Fruit fly (Drosophila melanogaster) whole organism, wandering third instar larva: Measurements from ENCODE around the gene CG31952.

Experiments
- Abd-B ChIP-seq: fragments of >200 bp; optimal IDR thresholded peaks from 2 replicates; lab custom pipeline; 2017; ENCODE audit warnings: missing biosample characterization, missing genetic modification characterization
- CG32264 ChIP-seq: fragments of 200-800 bp; sonication (Bioruptor generic); optimal IDR thresholded peaks from 2 replicates; lab custom pipeline; 2016; ENCODE audit warnings: missing biosample characterization, missing genetic modification characterization
- CG9705 ChIP-seq: fragments of 200-800 bp; sonication (Bioruptor generic); optimal IDR thresholded peaks from 2 replicates; lab custom pipeline; 2018; ENCODE audit warnings: missing biosample characterization, mild to moderate bottlenecking, missing genetic modification characterization
- CrebA ChIP-seq: fragments of 200-800 bp; sonication (Bioruptor generic); optimal IDR thresholded peaks from 2 replicates; lab custom pipeline; 2016; ENCODE audit warnings: missing biosample characterization, mild to moderate bottlenecking, missing genetic modification characterization, borderline replicate concordance
- Dfd ChIP-seq: fragments of >200 bp; optimal IDR thresholded peaks from 2 replicates; lab custom pipeline; 2017; ENCODE audit warnings: missing biosample characterization, missing genetic modification characterization
- Dif ChIP-seq: fragments of 200-275, 200-300 bp; sonication (Bioruptor generic); optimal IDR thresholded peaks from 2 replicates; lab custom pipeline; 2018; ENCODE audit warnings: missing biosample characterization, missing genetic modification characterization; ENCODE audit not compliant: partially characterized antibody
- GATAd ChIP-seq: sonication (Bioruptor generic); optimal IDR thresholded peaks from 2 replicates; lab custom pipeline; 2016; ENCODE audit warnings: missing biosample characterization, missing genetic modification characterization
- HLH106 ChIP-seq: fragments of 200-800 bp; optimal IDR thresholded peaks from 3 replicates; lab custom pipeline; 2019; ENCODE audit warnings: missing biosample characterization, mild to moderate bottlenecking, missing genetic modification characterization, moderate library complexity
- Hnf4 ChIP-seq: fragments of 200-800 bp; sonication (Bioruptor generic); optimal IDR thresholded peaks from 2 replicates; lab custom pipeline; 2016; ENCODE audit warnings: missing biosample characterization, mild to moderate bottlenecking, missing genetic modification characterization
- Hr78 ChIP-seq: fragments of >200 bp; optimal IDR thresholded peaks from 2 replicates; lab custom pipeline; 2017; ENCODE audit warnings: missing biosample characterization, missing genetic modification characterization
- Hr83 ChIP-seq: fragments of 200-300 bp; sonication (Bioruptor generic); optimal IDR thresholded peaks from 2 replicates; lab custom pipeline; 2016; ENCODE audit warnings: missing biosample characterization, mild to moderate bottlenecking, missing genetic modification characterization, moderate library complexity; ENCODE audit not compliant: poor library complexity, severe bottlenecking
- Jra ChIP-seq: sonication (Bioruptor generic); optimal IDR thresholded peaks from 2 replicates; lab custom pipeline; 2016; ENCODE audit warnings: missing biosample characterization, missing genetic modification characterization
- Mio ChIP-seq: sonication (Bioruptor generic); optimal IDR thresholded peaks from 2 replicates; lab custom pipeline; 2016; ENCODE audit warnings: missing biosample characterization, missing genetic modification characterization
- Myc ChIP-seq: fragments of >200 bp; optimal IDR thresholded peaks from 2 replicates; lab custom pipeline; 2017
- N ChIP-seq: fragments of >200 bp; optimal IDR thresholded peaks from 2 replicates; lab custom pipeline; 2018; ENCODE audit warnings: missing biosample characterization, missing external identifiers, missing genetic modification characterization
- OdsH ChIP-seq: fragments of 200-800 bp; sonication (Bioruptor generic); optimal IDR thresholded peaks from 2 replicates; lab custom pipeline; 2016; ENCODE audit warnings: missing biosample characterization, mild to moderate bottlenecking, missing genetic modification characterization
- Rel ChIP-seq, 2 experiments: fragments of 200-800 bp; sonication (Bioruptor generic) in 1 of 2; optimal IDR thresholded peaks; 2 replicates in 1 of 2; 3 replicates in 1 of 2; lab custom pipeline; 2016 to 2019; ENCODE audit warnings: mild to moderate bottlenecking in 2 of 2, missing biosample characterization in 2 of 2, missing genetic modification characterization in 2 of 2, moderate library complexity in 1 of 2
- Sp1 ChIP-seq: fragments of 200-800 bp; sonication (Bioruptor generic); optimal IDR thresholded peaks from 3 replicates; lab custom pipeline; 2019; ENCODE audit warnings: missing biosample characterization, mild to moderate bottlenecking, missing genetic modification characterization, moderate library complexity
- Vsx2 ChIP-seq: fragments of 200-300, 225-300 bp; sonication (Bioruptor generic); optimal IDR thresholded peaks from 2 replicates; lab custom pipeline; 2018; ENCODE audit warnings: missing biosample characterization, missing genetic modification characterization; ENCODE audit not compliant: partially characterized antibody
- br ChIP-seq: fragments of 200-800 bp; sonication (Bioruptor generic); optimal IDR thresholded peaks from 2 replicates; lab custom pipeline; 2016; ENCODE audit warnings: missing biosample characterization, missing genetic modification characterization
- brk ChIP-seq: fragments of 200-800 bp; sonication (Bioruptor generic); optimal IDR thresholded peaks from 2 replicates; lab custom pipeline; 2016; ENCODE audit warnings: missing biosample characterization, mild to moderate bottlenecking, missing genetic modification characterization
- dl ChIP-seq, 2 experiments: fragments of 175-275, 200-275 bp in 1 of 2; fragments of 200-275 bp in 1 of 2; sonication (Bioruptor generic); optimal IDR thresholded peaks; lab custom pipeline; 2018; ENCODE audit warnings: mild to moderate bottlenecking in 2 of 2, missing biosample characterization in 2 of 2, missing genetic modification characterization in 2 of 2, moderate library complexity in 2 of 2; ENCODE audit not compliant: partially characterized antibody in 2 of 2, insufficient read depth in 1 of 2
- dmrt93B ChIP-seq: fragments of 200-800 bp; sonication (Bioruptor generic); optimal IDR thresholded peaks from 2 replicates; lab custom pipeline; 2018; ENCODE audit warnings: missing biosample characterization, mild to moderate bottlenecking, missing genetic modification characterization
- dsf ChIP-seq: sonication (Bioruptor generic); optimal IDR thresholded peaks from 2 replicates; lab custom pipeline; 2016; ENCODE audit warnings: missing biosample characterization, missing genetic modification characterization, borderline replicate concordance
- ey ChIP-seq: fragments of 200-800 bp; sonication (Bioruptor generic); optimal IDR thresholded peaks from 2 replicates; lab custom pipeline; 2016; ENCODE audit warnings: missing biosample characterization, missing genetic modification characterization
- foxo ChIP-seq, 2 experiments: fragments of 200-800 bp; sonication (Bioruptor generic); optimal IDR thresholded peaks; 2 replicates in 1 of 2; 3 replicates in 1 of 2; lab custom pipeline; 2016 to 2017; ENCODE audit warnings: missing biosample characterization in 2 of 2, missing genetic modification characterization in 2 of 2
- fru ChIP-seq: fragments of 200-800 bp; sonication (Bioruptor generic); optimal IDR thresholded peaks from 3 replicates; lab custom pipeline; 2016; ENCODE audit warnings: missing biosample characterization, mild to moderate bottlenecking, missing genetic modification characterization
- h ChIP-seq: fragments of 200-800 bp; sonication (Bioruptor generic); optimal IDR thresholded peaks from 3 replicates; lab custom pipeline; 2016; ENCODE audit warnings: missing biosample characterization, mild to moderate bottlenecking, missing genetic modification characterization
- jim ChIP-seq: fragments of 175-275, 200-325 bp; sonication (Bioruptor generic); optimal IDR thresholded peaks from 2 replicates; lab custom pipeline; 2016; ENCODE audit warnings: missing biosample characterization, mild to moderate bottlenecking, missing genetic modification characterization
- lola ChIP-seq: fragments of >200 bp; optimal IDR thresholded peaks from 2 replicates; lab custom pipeline; 2017; ENCODE audit warnings: missing biosample characterization, missing genetic modification characterization
- pan ChIP-seq: fragments of >200 bp; optimal IDR thresholded peaks from 2 replicates; lab custom pipeline; 2017
- psq ChIP-seq: fragments of 200-800 bp; sonication (Bioruptor generic); optimal IDR thresholded peaks from 3 replicates; lab custom pipeline; 2017; ENCODE audit warnings: missing biosample characterization, mild to moderate bottlenecking, missing genetic modification characterization, moderate library complexity
- rgr ChIP-seq: fragments of 200-800 bp; sonication (Bioruptor generic); optimal IDR thresholded peaks from 3 replicates; lab custom pipeline; 2016; ENCODE audit warnings: missing biosample characterization, mild to moderate bottlenecking, missing genetic modification characterization
- sage ChIP-seq: fragments of 200-800 bp; sonication (Bioruptor generic); optimal IDR thresholded peaks from 2 replicates; lab custom pipeline; 2016; ENCODE audit warnings: missing biosample characterization, mild to moderate bottlenecking, missing genetic modification characterization
- sv ChIP-seq: fragments of 200-800 bp; sonication (Bioruptor generic); optimal IDR thresholded peaks from 3 replicates; lab custom pipeline; 2016; ENCODE audit warnings: missing biosample characterization, missing genetic modification characterization
- tai ChIP-seq: sonication (Bioruptor generic); optimal IDR thresholded peaks from 2 replicates; lab custom pipeline; 2016; ENCODE audit warnings: missing biosample characterization, missing genetic modification characterization
- usp ChIP-seq: fragments of >200 bp; optimal IDR thresholded peaks from 2 replicates; lab custom pipeline; 2017; ENCODE audit warnings: missing biosample characterization, missing genetic modification characterization
- woc ChIP-seq: sonication (Bioruptor generic); optimal IDR thresholded peaks from 2 replicates; lab custom pipeline; 2016; ENCODE audit warnings: missing biosample characterization, mild to moderate bottlenecking, missing genetic modification characterization

The CG31952 gene

dm6 chr2L:3435086-3435485, 18.6 kb downstream of the CG31952 start:
- no peak for TF ChIP-seq CG9705 (GFP tag; lab: Kevin White, UChicago)
- no peak for TF ChIP-seq h (GFP tag; lab: Kevin White, UChicago)
- TF ChIP-seq GATAd, result no peak
- TF ChIP-seq OdsH (GFP tag; lab: Kevin White, UChicago), result no peak
- TF ChIP-seq Myc (lab: Kevin White, UChicago), result no peak
- TF ChIP-seq Rel (GFP tag; optimal IDR thresholded peaks at IDR 0.05; lab: Kevin White, UChicago), result no peak
- TF ChIP-seq Rel (tag; optimal IDR thresholded peaks at IDR 0.05; lab: Kevin White, UChicago), result no peak
- TF ChIP-seq Jra (GFP tag; lab: Kevin White, UChicago), result no peak
- TF ChIP-seq Hr83, result no peak
- TF ChIP-seq dsf (GFP tag; lab: Kevin White, UChicago), result no peak
- no peak for TF ChIP-seq foxo (GFP tag; optimal IDR thresholded peaks at IDR 0.05; lab: Kevin White, UChicago)
- TF ChIP-seq Mio (GFP tag; lab: Kevin White, UChicago), result no peak
- TF ChIP-seq CG32264 (GFP tag; lab: Kevin White, UChicago), result no peak
- TF ChIP-seq sage, result no peak
- no peak for TF ChIP-seq tai (GFP tag; lab: Kevin White, UChicago)
- no peak for TF ChIP-seq fru (GFP tag; lab: Kevin White, UChicago)
- TF ChIP-seq brk (GFP tag; lab: Kevin White, UChicago), result no peak

dm6 chr2L:3436347-3436746, 19.9 kb downstream of the CG31952 start:
- TF ChIP-seq Hr78, result no peak
- no peak for TF ChIP-seq fru (GFP tag; lab: Kevin White, UChicago)
- no peak for TF ChIP-seq lola (GFP tag; lab: Kevin White, UChicago)
- no peak for TF ChIP-seq Hr83
- no peak for TF ChIP-seq dsf (GFP tag; lab: Kevin White, UChicago)
- TF ChIP-seq, all 38 proteins: peak for 0

DNA sequence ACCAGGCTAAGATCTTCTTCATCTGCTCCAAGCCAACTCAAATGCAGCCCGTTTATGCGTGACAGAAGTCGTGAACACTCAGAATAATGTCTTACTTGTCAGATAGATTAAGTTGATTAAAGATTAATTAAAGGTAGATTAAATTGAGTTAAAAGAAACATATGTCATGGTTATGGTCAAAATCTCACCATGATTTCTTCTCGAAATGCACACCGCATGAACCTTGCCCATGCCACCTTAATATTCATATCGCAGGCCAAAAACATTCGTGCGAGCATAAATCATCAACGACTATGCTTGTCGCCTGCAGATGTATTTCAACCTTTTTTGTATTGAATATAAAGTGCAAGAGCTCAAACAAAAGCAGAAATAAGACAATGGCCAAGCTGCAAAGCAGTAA, 20.6 kb downstream of the CG31952 start:
- peak; percentile 61 for TF ChIP-seq Jra (GFP tag; lab: Kevin White, UChicago)
- no peak for TF ChIP-seq lola (GFP tag; lab: Kevin White, UChicago)
- no peak for TF ChIP-seq Dif (GFP tag; lab: Kevin White, UChicago)
- TF ChIP-seq h (GFP tag; lab: Kevin White, UChicago), result peak; percentile 85
- no peak for TF ChIP-seq Hr78
- TF ChIP-seq GATAd, result peak; percentile 28
- TF ChIP-seq N (GFP tag; lab: Kevin White, UChicago), result no peak
- peak; percentile 95 for TF ChIP-seq br
- TF ChIP-seq sv (GFP tag; lab: Kevin White, UChicago), result no peak
- peak; percentile 89 for TF ChIP-seq Hnf4 (GFP tag; lab: Kevin White, UChicago)
- no peak for TF ChIP-seq Vsx2 (GFP tag; lab: Kevin White, UChicago)
- no peak for TF ChIP-seq Abd-B
- peak; percentile 93 for TF ChIP-seq OdsH (GFP tag; lab: Kevin White, UChicago)
- TF ChIP-seq psq (GFP tag; lab: Kevin White, UChicago), result peak; percentile 79
- TF ChIP-seq HLH106 (tag; lab: Kevin White, UChicago), result peak; percentile 87
- peak; percentile 82 for TF ChIP-seq fru (GFP tag; lab: Kevin White, UChicago)
- TF ChIP-seq Rel (GFP tag; optimal IDR thresholded peaks at IDR 0.05; lab: Kevin White, UChicago), result no peak
- TF ChIP-seq Rel (tag; optimal IDR thresholded peaks at IDR 0.05; lab: Kevin White, UChicago), result peak; percentile 75
- TF ChIP-seq dsf (GFP tag; lab: Kevin White, UChicago), result peak; percentile 30
- no peak for TF ChIP-seq usp (GFP tag; lab: Kevin White, UChicago)
- no peak for TF ChIP-seq Mio (GFP tag; lab: Kevin White, UChicago)
- peak in 1 of 2 experiments; percentile 77 for TF ChIP-seq foxo (GFP tag; optimal IDR thresholded peaks at IDR 0.05; lab: Kevin White, UChicago)
- TF ChIP-seq woc (GFP tag; lab: Kevin White, UChicago), result peak; percentile 60
- no peak for TF ChIP-seq dl (GFP tag; optimal IDR thresholded peaks at IDR 0.05; lab: Kevin White, UChicago; ENCODE audit: insufficient read depth in 1 of 2, partially characterized antibody in 2 of 2)
- peak; percentile 8 for TF ChIP-seq sage
- peak; percentile 67 for TF ChIP-seq ey (GFP tag; lab: Kevin White, UChicago)
- peak; percentile 36 for TF ChIP-seq CG32264 (GFP tag; lab: Kevin White, UChicago)
- peak; percentile 85 for TF ChIP-seq rgr
- peak; percentile 95 for TF ChIP-seq Sp1 (GFP tag; lab: Kevin White, UChicago)
- TF ChIP-seq jim (GFP tag; lab: Kevin White, UChicago), result no peak
- TF ChIP-seq tai (GFP tag; lab: Kevin White, UChicago), result peak; percentile 72
- TF ChIP-seq Dfd, result no peak
- TF ChIP-seq CrebA (GFP tag; lab: Kevin White, UChicago), result peak; percentile 31
- TF ChIP-seq CG9705 (GFP tag; lab: Kevin White, UChicago), result peak; percentile 73
- TF ChIP-seq Myc (lab: Kevin White, UChicago), result no peak
- no peak for TF ChIP-seq pan
- peak; percentile 54 for TF ChIP-seq dmrt93B
- TF ChIP-seq brk (GFP tag; lab: Kevin White, UChicago), result peak; percentile 75
- TF ChIP-seq Hr83, result no peak
